Worm (Caenorhabditis elegans) whole organism, early embryonic: ENCODE measurements around the gene mrpl-20.

Source experiments
- F13C5.2 ChIP-seq: sonication (generic microtip); optimal IDR thresholded peaks from 2 replicates; lab custom pipeline; 2017; ENCODE audit warnings: mild to moderate bottlenecking, missing genetic modification characterization, inconsistent platforms, missing compliant biosample characterization
- aly-1 ChIP-seq: sonication (generic microtip); optimal IDR thresholded peaks from 2 replicates; lab custom pipeline; 2016; ENCODE audit warnings: missing genetic modification characterization, missing compliant biosample characterization
- ama-1 ChIP-seq: fragments of 150-350 bp; optimal IDR thresholded peaks from 2 replicates; lab custom pipeline; 2014
- ceh-13 ChIP-seq: fragments of 200-800 bp; sonication (Bioruptor generic); optimal IDR thresholded peaks from 2 replicates; lab custom pipeline; 2018; ENCODE audit warnings: mild to moderate bottlenecking, missing genetic modification characterization, missing compliant biosample characterization
- flt-1 ChIP-seq: fragments of 200-800 bp; sonication (Bioruptor generic); IDR thresholded peaks from 2 replicates; pipeline ENCODE4 v1.3.6; 2022; ENCODE audit warnings: missing genetic modification characterization, missing compliant biosample characterization
- hmbx-1 ChIP-seq: sonication (generic microtip); optimal IDR thresholded peaks from 2 replicates; lab custom pipeline; 2016; ENCODE audit warnings: mild to moderate bottlenecking, missing genetic modification characterization, missing compliant biosample characterization
- sea-1 ChIP-seq: fragments of 200-800 bp; sonication (Bioruptor generic); conservative IDR thresholded peaks from 2 replicates; pipeline ENCODE4 v1.3.6; 2022; ENCODE audit warnings: missing genetic modification characterization, missing compliant biosample characterization

DNA sequence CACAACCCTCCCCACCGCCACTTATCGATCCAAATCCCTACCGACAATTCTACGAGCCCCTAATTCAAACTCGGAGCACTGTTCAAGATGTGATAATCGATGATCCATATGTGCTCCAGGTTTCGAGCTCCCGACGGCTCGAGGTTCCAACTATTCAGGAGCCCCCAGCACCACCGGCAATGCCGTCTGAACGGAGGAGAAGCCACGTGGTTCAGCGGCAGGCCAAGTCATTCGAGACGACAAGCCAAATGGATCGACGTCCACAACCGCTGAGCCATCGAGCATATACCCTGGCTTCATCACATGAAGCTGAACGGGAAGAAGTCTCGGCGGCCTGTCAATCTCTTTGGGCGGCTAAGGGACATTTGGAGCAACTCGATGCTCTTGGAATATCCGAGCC, 37.5 kb upstream of the mrpl-20 start:
- TF ChIP-seq sea-1 (no peak), F13C5.2 (tag; lab: Kevin White, UChicago) (no peak), ama-1 (no peak), flt-1 (GFP tag; lab: Robert Waterston, UW) (no peak), aly-1 (tag; lab: Kevin White, UChicago) (no peak), hmbx-1 (tag; lab: Kevin White, UChicago) (no peak), ceh-13 (GFP tag; lab: Kevin White, UChicago) (no peak)
